Fruit fly (Drosophila melanogaster) whole organism, embryonic: ENCODE data around the gene kay.

Source experiments
- CG10431 ChIP-seq: fragments of 200-800 bp; sonication (Bioruptor generic); optimal IDR thresholded peaks from 3 replicates; lab custom pipeline; 2018; ENCODE audit warnings: missing biosample characterization, mild to moderate bottlenecking, missing genetic modification characterization
- CG11093 ChIP-seq: fragments of 200-800 bp; sonication (Bioruptor generic); IDR thresholded peaks from 3 replicates; pipeline ENCODE4 v1.3.6; 2022; ENCODE audit warnings: missing biosample characterization, missing genetic modification characterization
- CG13424 ChIP-seq: fragments of 200-800 bp; sonication (Bioruptor generic); optimal IDR thresholded peaks from 2 replicates; lab custom pipeline; 2019; ENCODE audit warnings: missing biosample characterization, mild to moderate bottlenecking, missing genetic modification characterization, moderate library complexity
- CG16815 ChIP-seq: fragments of 200-800 bp; sonication (Bioruptor generic); optimal IDR thresholded peaks from 3 replicates; lab custom pipeline; 2017; ENCODE audit warnings: missing biosample characterization, mild to moderate bottlenecking, missing genetic modification characterization
- CG17359 ChIP-seq: fragments of 200-800 bp; sonication (Bioruptor generic); optimal IDR thresholded peaks from 3 replicates; lab custom pipeline; 2018; ENCODE audit warnings: missing biosample characterization, mild to moderate bottlenecking, missing genetic modification characterization, moderate library complexity
- CG18476 ChIP-seq: fragments of 200-800 bp; sonication (Bioruptor generic); optimal IDR thresholded peaks from 2 replicates; lab custom pipeline; 2016; ENCODE audit warnings: missing biosample characterization, mild to moderate bottlenecking, missing genetic modification characterization
- CG31224 ChIP-seq: fragments of 200-800 bp; sonication (Bioruptor generic); IDR thresholded peaks from 2 replicates; pipeline ENCODE4 v1.3.6; 2022; ENCODE audit warnings: missing biosample characterization, missing genetic modification characterization
- CG3407 ChIP-seq: fragments of 200-800 bp; sonication (Bioruptor generic); optimal IDR thresholded peaks from 2 replicates; lab custom pipeline; 2018; ENCODE audit warnings: missing biosample characterization, mild to moderate bottlenecking, missing genetic modification characterization
- CG34376 ChIP-seq: fragments of 200-800 bp; sonication (Bioruptor generic); optimal IDR thresholded peaks from 2 replicates; lab custom pipeline; 2018; ENCODE audit warnings: missing biosample characterization, mild to moderate bottlenecking, missing genetic modification characterization
- CG34422 ChIP-seq: fragments of 200-800 bp; sonication (Bioruptor generic); IDR thresholded peaks from 3 replicates; pipeline ENCODE4 v1.3.6; 2022; ENCODE audit warnings: missing biosample characterization, missing genetic modification characterization
- CG4820 ChIP-seq: fragments of 200-800 bp; sonication (Bioruptor generic); optimal IDR thresholded peaks from 3 replicates; lab custom pipeline; 2016; ENCODE audit warnings: missing biosample characterization, missing genetic modification characterization
- CG7745 ChIP-seq: fragments of 200-800 bp; sonication (Bioruptor generic); optimal IDR thresholded peaks from 2 replicates; lab custom pipeline; 2018; ENCODE audit warnings: missing biosample characterization, mild to moderate bottlenecking, missing genetic modification characterization, moderate library complexity
- CG7963 ChIP-seq: fragments of 200-800 bp; sonication (Bioruptor generic); IDR thresholded peaks from 3 replicates; pipeline ENCODE4 v1.3.6; 2022; ENCODE audit warnings: missing biosample characterization, missing genetic modification characterization; ENCODE audit not compliant: partially characterized antibody
- CG7987 ChIP-seq: fragments of 200-800 bp; sonication (Bioruptor generic); optimal IDR thresholded peaks from 2 replicates; lab custom pipeline; 2018; ENCODE audit warnings: missing biosample characterization, mild to moderate bottlenecking, missing genetic modification characterization, moderate library complexity
- CG8944 ChIP-seq: fragments of 200-800 bp; sonication (Bioruptor generic); optimal IDR thresholded peaks from 3 replicates; lab custom pipeline; 2016; ENCODE audit warnings: missing biosample characterization, missing genetic modification characterization
- CkIIα-i1 ChIP-seq: fragments of 200-800 bp; sonication (Bioruptor generic); IDR thresholded peaks from 2 replicates; pipeline ENCODE4 v1.3.6; 2022; ENCODE audit warnings: missing biosample characterization, missing genetic modification characterization
- Dip3 ChIP-seq: fragments of 200-800 bp; sonication (Bioruptor generic); optimal IDR thresholded peaks from 3 replicates; lab custom pipeline; 2016; ENCODE audit warnings: missing biosample characterization, missing genetic modification characterization
- H15 ChIP-seq: fragments of 200-800 bp; sonication (Bioruptor generic); IDR thresholded peaks from 3 replicates; pipeline ENCODE4 v1.3.6; 2022; ENCODE audit warnings: missing biosample characterization, missing genetic modification characterization
- HmgZ ChIP-seq: fragments of 200-800 bp; sonication (Bioruptor generic); optimal IDR thresholded peaks from 2 replicates; lab custom pipeline; 2018; ENCODE audit warnings: missing biosample characterization, mild to moderate bottlenecking, missing genetic modification characterization
- Hr39 ChIP-seq: fragments of >200 bp; optimal IDR thresholded peaks from 2 replicates; lab custom pipeline; 2017
- Lim3 ChIP-seq: fragments of 200-800 bp; sonication (Bioruptor generic); IDR thresholded peaks from 2 replicates; pipeline ENCODE4 v1.3.6; 2022; ENCODE audit warnings: missing biosample characterization, missing genetic modification characterization
- Oaz ChIP-seq: fragments of 200-800 bp; sonication (Bioruptor generic); IDR thresholded peaks from 2 replicates; pipeline ENCODE4 v1.3.6; 2022; ENCODE audit warnings: missing biosample characterization, missing genetic modification characterization
- Oli ChIP-seq: fragments of 200-800 bp; sonication (Bioruptor generic); optimal IDR thresholded peaks from 2 replicates; lab custom pipeline; 2018; ENCODE audit warnings: missing biosample characterization, mild to moderate bottlenecking, missing genetic modification characterization, moderate library complexity
- Rfx ChIP-seq: fragments of 200-800 bp; sonication (Bioruptor generic); IDR thresholded peaks from 2 replicates; pipeline ENCODE4 v1.3.6; 2022; ENCODE audit warnings: missing biosample characterization, missing genetic modification characterization
- Vsx1 ChIP-seq: fragments of 200-800 bp; sonication (Bioruptor generic); optimal IDR thresholded peaks from 2 replicates; lab custom pipeline; 2017; ENCODE audit warnings: missing biosample characterization, mild to moderate bottlenecking, missing genetic modification characterization, missing genetic modification reagents
- Xbp1 ChIP-seq: fragments of 200-800 bp; sonication (Bioruptor generic); optimal IDR thresholded peaks from 3 replicates; lab custom pipeline; 2016; ENCODE audit warnings: missing biosample characterization, mild to moderate bottlenecking, missing genetic modification characterization
- abd-A ChIP-seq: fragments of 200-800 bp; sonication (Bioruptor generic); optimal IDR thresholded peaks from 3 replicates; lab custom pipeline; 2019; ENCODE audit warnings: missing biosample characterization, mild to moderate bottlenecking, missing genetic modification characterization, moderate library complexity
- ac ChIP-seq: fragments of 200-800 bp; sonication (Bioruptor generic); optimal IDR thresholded peaks from 3 replicates; lab custom pipeline; 2017; ENCODE audit warnings: missing biosample characterization, mild to moderate bottlenecking, missing genetic modification characterization
- ap ChIP-seq: fragments of 200-800 bp; sonication (Bioruptor generic); IDR thresholded peaks from 2 replicates; pipeline ENCODE4 v1.3.6; 2022; ENCODE audit warnings: missing biosample characterization, missing genetic modification characterization
- caup ChIP-seq: fragments of 200-800 bp; sonication (Bioruptor generic); optimal IDR thresholded peaks from 3 replicates; lab custom pipeline; 2017; ENCODE audit warnings: missing biosample characterization, mild to moderate bottlenecking, missing genetic modification characterization, moderate library complexity; ENCODE audit not compliant: severe bottlenecking
- cg ChIP-seq: fragments of 200-800 bp; sonication (Bioruptor generic); optimal IDR thresholded peaks from 3 replicates; lab custom pipeline; 2019; ENCODE audit warnings: missing biosample characterization, mild to moderate bottlenecking, missing genetic modification characterization, moderate library complexity
- ci ChIP-seq: fragments of 200-800 bp; sonication (Bioruptor generic); IDR thresholded peaks from 3 replicates; pipeline ENCODE4 v1.3.6; 2022; ENCODE audit warnings: missing biosample characterization, missing genetic modification characterization
- cwo ChIP-seq: fragments of 200-800 bp; sonication (Bioruptor generic); optimal IDR thresholded peaks from 3 replicates; lab custom pipeline; 2017; ENCODE audit warnings: missing biosample characterization, missing genetic modification characterization, mild to moderate bottlenecking, moderate library complexity, missing genetic modification reagents
- danr ChIP-seq: fragments of 200-800 bp; sonication (Bioruptor generic); IDR thresholded peaks from 2 replicates; pipeline ENCODE4 v1.3.6; 2022; ENCODE audit warnings: missing biosample characterization, missing genetic modification characterization
- dati ChIP-seq: fragments of 200-800 bp; sonication (Bioruptor generic); IDR thresholded peaks from 2 replicates; pipeline ENCODE4 v1.3.6; 2022; ENCODE audit warnings: missing biosample characterization, missing genetic modification characterization
- eyg ChIP-seq: fragments of 200-800 bp; sonication (Bioruptor generic); optimal IDR thresholded peaks from 3 replicates; lab custom pipeline; 2016; ENCODE audit warnings: missing biosample characterization, missing genetic modification characterization
- gt ChIP-seq: fragments of 200-800 bp; sonication (Bioruptor generic); IDR thresholded peaks from 2 replicates; pipeline ENCODE4 v1.3.6; 2022; ENCODE audit warnings: missing biosample characterization, missing genetic modification characterization
- inv ChIP-seq: fragments of 200-800 bp; sonication (Bioruptor generic); IDR thresholded peaks from 2 replicates; pipeline ENCODE4 v1.3.6; 2022; ENCODE audit warnings: missing biosample characterization, missing genetic modification characterization; ENCODE audit not compliant: partially characterized antibody
- jing ChIP-seq: fragments of 200-800 bp; sonication (Bioruptor generic); optimal IDR thresholded peaks from 2 replicates; lab custom pipeline; 2018; ENCODE audit warnings: missing biosample characterization, mild to moderate bottlenecking, missing genetic modification characterization
- jumu ChIP-seq: fragments of 200-800 bp; sonication (Bioruptor generic); optimal IDR thresholded peaks from 3 replicates; lab custom pipeline; 2016; ENCODE audit warnings: missing biosample characterization, missing genetic modification characterization
- ken ChIP-seq: fragments of 200-800 bp; sonication (Bioruptor generic); IDR thresholded peaks from 3 replicates; pipeline ENCODE4 v1.3.6; 2022; ENCODE audit warnings: missing biosample characterization, missing genetic modification characterization
- lab ChIP-seq: fragments of 200-800 bp; sonication (Bioruptor generic); optimal IDR thresholded peaks from 3 replicates; lab custom pipeline; 2017; ENCODE audit warnings: missing biosample characterization, missing genetic modification characterization, mild to moderate bottlenecking, moderate library complexity, missing genetic modification reagents
- lmd ChIP-seq: fragments of 200-800 bp; sonication (Bioruptor generic); IDR thresholded peaks from 2 replicates; pipeline ENCODE4 v1.3.6; 2022; ENCODE audit warnings: missing biosample characterization, missing genetic modification characterization
- lov ChIP-seq, 2 experiments: fragments of 200-800 bp in 1 of 2; fragments of >200 bp in 1 of 2; sonication (Bioruptor generic) in 1 of 2; IDR thresholded peaks in 1 of 2; optimal IDR thresholded peaks in 1 of 2; 2 replicates in 1 of 2; 3 replicates in 1 of 2; pipeline versions ENCODE4 v1.3.6 to Lab custom; 2017 to 2022; ENCODE audit warnings: missing biosample characterization in 1 of 2, missing genetic modification characterization in 1 of 2
- prd ChIP-seq, 3 experiments: fragments of >200 bp in 2 of 3; fragments of 200-800 bp in 1 of 3; sonication (Bioruptor generic) in 1 of 3; optimal IDR thresholded peaks in 2 of 3; IDR thresholded peaks in 1 of 3; 2 replicates in 2 of 3; 3 replicates in 1 of 3; pipeline versions ENCODE4 v1.3.6 to Lab custom; 2017 to 2022; ENCODE audit warnings: missing biosample characterization in 1 of 3, missing genetic modification characterization in 1 of 3
- ranshi ChIP-seq: fragments of 200-800 bp; sonication (Bioruptor generic); IDR thresholded peaks from 2 replicates; pipeline ENCODE4 v1.3.6; 2022; ENCODE audit warnings: missing biosample characterization, missing genetic modification characterization
- sens ChIP-seq: fragments of 200-800 bp; sonication (Bioruptor generic); peaks from one replicate; lab custom pipeline; 2016; ENCODE audit warnings: missing biosample characterization, missing genetic modification characterization
- tna ChIP-seq: fragments of 200-800 bp; sonication (Bioruptor generic); IDR thresholded peaks from 2 replicates; pipeline ENCODE4 v1.3.6; 2022; ENCODE audit warnings: missing biosample characterization, missing genetic modification characterization; ENCODE audit not compliant: partially characterized antibody
- vfl ChIP-seq: fragments of 200-800 bp; sonication (Bioruptor generic); optimal IDR thresholded peaks from 2 replicates; lab custom pipeline; 2016; ENCODE audit warnings: missing biosample characterization, missing genetic modification characterization
- z ChIP-seq: fragments of 200-800 bp; sonication (Bioruptor generic); IDR thresholded peaks from 3 replicates; pipeline ENCODE4 v1.3.6; 2022; ENCODE audit warnings: missing biosample characterization, missing genetic modification characterization

Gene kay

dm6 chr3R:29755248-29755647 lies 10.5 kb upstream of the kay start (continued):
- TF ChIP-seq jing (GFP tag; lab: Kevin White, UChicago) (no peak), CG7745 (tag; lab: Kevin White, UChicago) (no peak), Dip3 (no peak), CG7987 (GFP tag; lab: Kevin White, UChicago) (no peak), jumu (no peak), CG18476 (GFP tag; lab: Kevin White, UChicago) (no peak), CG13424 (tag; lab: Kevin White, UChicago) (peak; percentile 30), ac (no peak), lmd (GFP tag; lab: Robert Waterston, UW) (peak; percentile 40; the same call in 1 of the 2 replicates), Xbp1 (GFP tag; lab: Kevin White, UChicago) (peak; percentile 31), eyg (GFP tag; lab: Kevin White, UChicago) (no peak), tna (no peak), CG7963 (no peak), caup (GFP tag; lab: Kevin White, UChicago) (no peak), HmgZ (tag; lab: Kevin White, UChicago) (no peak), CG34422 (GFP tag; lab: Robert Waterston, UW) (0 out of 3 replicates have a peak, but pooled peaks have one; percentile 29), CG17359 (tag; lab: Kevin White, UChicago) (peak; percentile 37), cg (GFP tag; lab: Kevin White, UChicago) (no peak), inv (GFP tag; lab: Robert Waterston, UW) (no peak), CG31224 (GFP tag; lab: Robert Waterston, UW) (no peak), abd-A (no peak), Oaz (GFP tag; lab: Robert Waterston, UW) (no peak), CG8944 (GFP tag; lab: Kevin White, UChicago) (no peak), z (GFP tag; lab: Robert Waterston, UW) (0 out of 3 replicates have a peak, but pooled peaks have one; percentile 18), ap (GFP tag; lab: Robert Waterston, UW) (0 out of 2 replicates have a peak, but pooled peaks have one; percentile 11), Rfx (peak; percentile 48; the same call in 1 of the 2 replicates), CG11093 (GFP tag; lab: Robert Waterston, UW) (no peak), ranshi (GFP tag; lab: Robert Waterston, UW) (no peak), Vsx1 (GFP tag; lab: Kevin White, UChicago) (no peak), CG4820 (GFP tag; lab: Kevin White, UChicago) (no peak), Hr39 (no peak), CG34376 (GFP tag; lab: Kevin White, UChicago) (no peak), lov (optimal IDR thresholded peaks at IDR 0.05; lab: Kevin White, UChicago) (no peak), lov (GFP tag; IDR thresholded peaks at IDR 0.05; lab: Robert Waterston, UW) (no peak), sens (GFP tag; lab: Kevin White, UChicago) (peak; percentile 73), Lim3 (GFP tag; lab: Robert Waterston, UW) (no peak), CkIIα-i1 (GFP tag; lab: Robert Waterston, UW) (no peak), lab (no peak), CG10431 (no peak), danr (GFP tag; lab: Robert Waterston, UW) (no peak), vfl (GFP tag; lab: Kevin White, UChicago) (no peak), H15 (GFP tag; lab: Robert Waterston, UW) (peak; percentile 53; the same call in 1 of the 3 replicates), dati (GFP tag; lab: Robert Waterston, UW) (no peak), ken (GFP tag; lab: Robert Waterston, UW) (peak; percentile 63; the same call in 2 of the 3 replicates), Oli (tag; lab: Kevin White, UChicago) (peak; percentile 18), cwo (GFP tag; lab: Kevin White, UChicago) (no peak), gt (GFP tag; lab: Robert Waterston, UW) (no peak), prd (optimal IDR thresholded peaks at IDR 0.05; lab: Kevin White, UChicago) (no peak), prd (GFP tag; IDR thresholded peaks at IDR 0.05; lab: Robert Waterston, UW) (peak; percentile 46; the same call in 1 of the 3 replicates), ci (GFP tag; lab: Robert Waterston, UW) (peak; percentile 68), CG3407 (no peak), CG16815 (GFP tag; lab: Kevin White, UChicago) (no peak)
